Worm (Caenorhabditis elegans) whole organism, L1 larva: Measurements from ENCODE around the gene rrc-1.

Source experiments
- alr-1 ChIP-seq: fragments of 200-800 bp; sonication (Bioruptor generic); optimal IDR thresholded peaks from 2 replicates; lab custom pipeline; 2018; ENCODE audit warnings: borderline replicate concordance, mild to moderate bottlenecking, missing genetic modification characterization, missing compliant biosample characterization
- aly-2 ChIP-seq: fragments of 150-350 bp; optimal IDR thresholded peaks from 2 replicates; lab custom pipeline; 2014; ENCODE audit warnings: missing biosample characterization, missing genetic modification characterization
- ama-1 ChIP-seq: fragments of 150-350 bp; optimal IDR thresholded peaks from 2 replicates; lab custom pipeline; 2014
- efl-1 ChIP-seq, 4 experiments: fragments of 150-350 bp; optimal IDR thresholded peaks in 3 of 4; peaks in 1 of 4; 1 replicate in 1 of 4; 2 replicates in 3 of 4; lab custom pipeline; 2014; ENCODE audit warnings: missing biosample characterization in 2 of 4, missing genetic modification characterization in 2 of 4, missing genetic modification reagents in 2 of 4
- egl-27 ChIP-seq, 2 experiments: fragments of 150-350 bp in 1 of 2; sonication (generic microtip); optimal IDR thresholded peaks; 3 replicates each; lab custom pipeline; 2017 to 2018; ENCODE audit warnings: missing biosample characterization in 2 of 2, missing genetic modification characterization in 2 of 2, missing genetic modification reagents in 2 of 2
- elt-2 ChIP-seq: sonication (generic microtip); optimal IDR thresholded peaks from 2 replicates; lab custom pipeline; 2016; ENCODE audit warnings: missing genetic modification characterization, mild to moderate bottlenecking, inconsistent platforms, missing compliant biosample characterization, missing genetic modification reagents
- ets-5 ChIP-seq: fragments of 200-800 bp; sonication (Bioruptor generic); IDR thresholded peaks from 2 replicates; pipeline ENCODE4 v1.3.6; 2022; ENCODE audit warnings: missing genetic modification characterization, missing compliant biosample characterization
- fkh-10 ChIP-seq: sonication (generic microtip); optimal IDR thresholded peaks from 2 replicates; lab custom pipeline; 2017; ENCODE audit warnings: missing biosample characterization, missing genetic modification reagents, missing genetic modification characterization
- fkh-4 ChIP-seq: sonication (generic microtip); optimal IDR thresholded peaks from 2 replicates; lab custom pipeline; 2016; ENCODE audit warnings: missing compliant biosample characterization, missing genetic modification characterization, borderline replicate concordance
- fkh-8 ChIP-seq: sonication (generic microtip); optimal IDR thresholded peaks from 2 replicates; lab custom pipeline; 2016; ENCODE audit warnings: mild to moderate bottlenecking, missing genetic modification characterization, missing compliant biosample characterization
- fos-1 ChIP-seq: fragments of 150-350 bp; optimal IDR thresholded peaks from 2 replicates; lab custom pipeline; 2014; ENCODE audit warnings: missing biosample characterization, missing genetic modification characterization
- hlh-17 ChIP-seq: fragments of 200-800 bp; sonication (Bioruptor generic); optimal IDR thresholded peaks from 2 replicates; lab custom pipeline; 2018; ENCODE audit warnings: missing genetic modification characterization, mild to moderate bottlenecking, missing compliant biosample characterization, moderate library complexity, borderline replicate concordance
- hlh-4 ChIP-seq: sonication (generic microtip); optimal IDR thresholded peaks from 2 replicates; lab custom pipeline; 2016; ENCODE audit warnings: mild to moderate bottlenecking, missing genetic modification characterization, missing compliant biosample characterization
- hpl-2 ChIP-seq: fragments of 150-350 bp; optimal IDR thresholded peaks from 2 replicates; lab custom pipeline; 2014; ENCODE audit warnings: missing biosample characterization, missing genetic modification reagents, missing genetic modification characterization
- irx-1 ChIP-seq: sonication (generic microtip); optimal IDR thresholded peaks from 2 replicates; lab custom pipeline; 2016; ENCODE audit warnings: missing genetic modification characterization, missing compliant biosample characterization
- isw-1 ChIP-seq: fragments of 200-800 bp; sonication (Bioruptor generic); IDR thresholded peaks from 2 replicates; pipeline ENCODE4 v1.3.6; 2022; ENCODE audit warnings: missing genetic modification characterization, missing compliant biosample characterization
- jun-1 ChIP-seq: fragments of 150-350 bp; optimal IDR thresholded peaks from 2 replicates; lab custom pipeline; 2014; ENCODE audit warnings: missing biosample characterization, missing genetic modification reagents, missing genetic modification characterization
- lin-14 ChIP-seq: fragments of 200-800 bp; sonication (Bioruptor generic); optimal IDR thresholded peaks from 2 replicates; lab custom pipeline; 2018; ENCODE audit warnings: mild to moderate bottlenecking, missing genetic modification characterization, moderate library complexity, missing compliant biosample characterization
- lin-35 ChIP-seq, 2 experiments: fragments of 150-350 bp; optimal IDR thresholded peaks; 2 replicates each; lab custom pipeline; 2014; ENCODE audit warnings: missing biosample characterization in 2 of 2, missing genetic modification characterization in 2 of 2, missing genetic modification reagents in 2 of 2
- mef-2 ChIP-seq: fragments of 150-350 bp; optimal IDR thresholded peaks from 2 replicates; lab custom pipeline; 2014; ENCODE audit warnings: missing biosample characterization, missing genetic modification characterization
- nhr-12 ChIP-seq: sonication (generic microtip); optimal IDR thresholded peaks from 2 replicates; lab custom pipeline; 2017; ENCODE audit warnings: missing biosample characterization, missing genetic modification characterization
- nhr-19 ChIP-seq: fragments of 200-800 bp; sonication (Bioruptor generic); conservative IDR thresholded peaks from 2 replicates; pipeline ENCODE4 v1.3.6; 2022; ENCODE audit warnings: missing genetic modification characterization, missing compliant biosample characterization
- nhr-20 ChIP-seq: sonication (generic microtip); optimal IDR thresholded peaks from 2 replicates; lab custom pipeline; 2016; ENCODE audit warnings: mild to moderate bottlenecking, missing genetic modification characterization, missing compliant biosample characterization
- nhr-71 ChIP-seq: sonication (generic microtip); optimal IDR thresholded peaks from 2 replicates; lab custom pipeline; 2016; ENCODE audit warnings: mild to moderate bottlenecking, missing genetic modification characterization, moderate library complexity, missing compliant biosample characterization
- nhr-76 ChIP-seq: sonication (generic microtip); optimal IDR thresholded peaks from 2 replicates; lab custom pipeline; 2017; ENCODE audit warnings: missing biosample characterization, missing genetic modification characterization
- nhr-90 ChIP-seq: sonication (generic microtip); optimal IDR thresholded peaks from 2 replicates; lab custom pipeline; 2016; ENCODE audit warnings: mild to moderate bottlenecking, missing genetic modification characterization, missing compliant biosample characterization; ENCODE audit not compliant: poor library complexity
- pax-3 ChIP-seq: fragments of 200-800 bp; sonication (Bioruptor generic); optimal IDR thresholded peaks from 2 replicates; lab custom pipeline; 2018; ENCODE audit warnings: mild to moderate bottlenecking, missing genetic modification characterization, moderate library complexity, missing compliant biosample characterization
- pqm-1 ChIP-seq: sonication (generic microtip); optimal IDR thresholded peaks from 3 replicates; lab custom pipeline; 2017; ENCODE audit warnings: missing biosample characterization, missing genetic modification characterization
- snu-23 ChIP-seq: sonication (generic microtip); optimal IDR thresholded peaks from 2 replicates; lab custom pipeline; 2016; ENCODE audit warnings: missing genetic modification characterization, missing compliant biosample characterization
- sox-4 ChIP-seq: sonication (generic microtip); optimal IDR thresholded peaks from 2 replicates; lab custom pipeline; 2016; ENCODE audit warnings: missing genetic modification characterization, missing compliant biosample characterization
- sup-37 ChIP-seq: fragments of 200-800 bp; sonication (Bioruptor generic); optimal IDR thresholded peaks from 2 replicates; lab custom pipeline; 2018; ENCODE audit warnings: mild to moderate bottlenecking, missing genetic modification characterization, missing compliant biosample characterization
- swsn-7 ChIP-seq: sonication (generic microtip); optimal IDR thresholded peaks from 2 replicates; lab custom pipeline; 2016; ENCODE audit warnings: missing genetic modification characterization, missing compliant biosample characterization
- tbx-2 ChIP-seq: sonication (generic microtip); optimal IDR thresholded peaks from 2 replicates; lab custom pipeline; 2016; ENCODE audit warnings: missing genetic modification characterization, missing compliant biosample characterization
- tlp-1 ChIP-seq: fragments of 150-350 bp; optimal IDR thresholded peaks from 2 replicates; lab custom pipeline; 2014; ENCODE audit warnings: missing biosample characterization, missing genetic modification characterization
- unc-62 ChIP-seq: fragments of 150-350 bp; optimal IDR thresholded peaks from 2 replicates; lab custom pipeline; 2014; ENCODE audit warnings: missing biosample characterization, missing genetic modification reagents, missing genetic modification characterization
- ztf-11 ChIP-seq, 2 experiments: sonication (generic microtip); optimal IDR thresholded peaks; 2 replicates each; lab custom pipeline; 2016 to 2017; ENCODE audit warnings: missing genetic modification characterization in 2 of 2, missing biosample characterization in 1 of 2, missing compliant biosample characterization in 1 of 2
- ztf-4 ChIP-seq: fragments of 150-350 bp; optimal IDR thresholded peaks from 2 replicates; lab custom pipeline; 2014; ENCODE audit warnings: missing biosample characterization, missing genetic modification characterization

The rrc-1 gene

ce11 chrX:9862916-9863624 is 32.0 kb upstream of the rrc-1 start, which contains the start of the genes gst-36 and R07B1.5:
Gene gst-36 (minus strand): TSS chrX:9862960.
Gene R07B1.5 (plus strand): TSS chrX:9863580.
- TF ChIP-seq hlh-17 (no peak), tlp-1 (tag; lab: Kevin White, UChicago) (no peak), lin-14 (GFP tag; lab: Kevin White, UChicago) (peak; percentile 8), nhr-90 (tag; lab: Kevin White, UChicago) (no peak), snu-23 (peak; percentile 46), nhr-71 (tag; lab: Kevin White, UChicago) (peak; percentile 44), jun-1 (no peak), nhr-76 (tag; lab: Kevin White, UChicago) (no peak), hlh-4 (tag; lab: Kevin White, UChicago) (no peak), egl-27 (tag; optimal IDR thresholded peaks at IDR 0.05; lab: Kevin White, UChicago) (no peak), irx-1 (tag; lab: Kevin White, UChicago) (no peak), lin-35 (GFP tag; optimal IDR thresholded peaks at IDR 0.05; lab: Kevin White, UChicago) (peak in 1 of 2 experiments; percentile 14), fkh-4 (no peak), mef-2 (tag; lab: Kevin White, UChicago) (no peak), sox-4 (peak; percentile 3), nhr-20 (peak; percentile 31), fkh-8 (tag; lab: Kevin White, UChicago) (peak; percentile 10), pqm-1 (tag; lab: Kevin White, UChicago) (peak; percentile 71), elt-2 (tag; lab: Kevin White, UChicago) (peak; percentile 79)

ce11 chrX:9858069-9858468 is 27.0 kb upstream of the rrc-1 start, which contains the start of gene scav-5:
Gene scav-5 (plus strand): TSS chrX:9858365.
- TF ChIP-seq sup-37 (GFP tag; lab: Kevin White, UChicago) (no peak), irx-1 (tag; lab: Kevin White, UChicago) (no peak), nhr-19 (GFP tag; lab: Robert Waterston, UW) (no peak), tbx-2 (tag; lab: Kevin White, UChicago) (no peak), ama-1 (lab: Kevin White, UChicago) (no peak), unc-62 (no peak), lin-35 (GFP tag; optimal IDR thresholded peaks at IDR 0.05; lab: Kevin White, UChicago) (peak in 1 of 2 experiments; percentile 37), pax-3 (tag; lab: Kevin White, UChicago) (no peak), nhr-76 (tag; lab: Kevin White, UChicago) (no peak), aly-2 (tag; lab: Kevin White, UChicago) (no peak), efl-1 (optimal IDR thresholded peaks at IDR 0.05; lab: Kevin White, UChicago) (no peak), efl-1 (GFP tag; optimal IDR thresholded peaks at IDR 0.05 in 1 of 2; lab: Kevin White, UChicago) (peak in 1 of 2 experiments; percentile 69), nhr-12 (tag; lab: Kevin White, UChicago) (no peak), elt-2 (tag; lab: Kevin White, UChicago) (peak; percentile 90), alr-1 (tag; lab: Kevin White, UChicago) (no peak), lin-14 (GFP tag; lab: Kevin White, UChicago) (peak; percentile 20), fos-1 (tag; lab: Kevin White, UChicago) (no peak)
- TF ChIP-seq, all 84 proteins: peak for 4

ce11 chrX:9856618-9857017 is 25.5 kb upstream of the rrc-1 start, which contains the start of gene R07B1.11:
Gene R07B1.11 (plus strand): TSS chrX:9856918.
- TF ChIP-seq isw-1 (no peak), tlp-1 (tag; lab: Kevin White, UChicago) (no peak), ztf-11 (tag; optimal IDR thresholded peaks at IDR 0.05; lab: Kevin White, UChicago) (no peak), hpl-2 (GFP tag; lab: Kevin White, UChicago) (no peak), pax-3 (tag; lab: Kevin White, UChicago) (no peak), ets-5 (no peak), fos-1 (tag; lab: Kevin White, UChicago) (no peak), ztf-4 (tag; lab: Kevin White, UChicago) (no peak), fkh-10 (GFP tag; lab: Kevin White, UChicago) (no peak), swsn-7 (tag; lab: Kevin White, UChicago) (no peak)
